Worm (Caenorhabditis elegans): ENCODE measurements around the gene fbxa-42.
A peak's percentile ranks its signal among the peaks of the same experiment; 100 is the strongest.
"Not testable (repeated sequence)": the region's sequence is repeated elsewhere in the genome, so short reads cannot be mapped to it uniquely, and the experiment has no call there.

fbxa-42 gene

ce11 chrIII:2261353-2261752 is at the start of gene fbxa-42:
fbxa-42 (minus strand) TSS chrIII:2261453.
- TF ChIP-seq dmd-6 (GFP tag; IDR thresholded peaks at IDR 0.05); T20F7.1 (GFP tag; optimal IDR thresholded peaks at IDR 0.05); unc-39 (tag; optimal IDR thresholded peaks at IDR 0.05): not testable (repeated sequence)

ce11 chrIII:2310996-2311395 is 49.7 kb upstream of the fbxa-42 start:
- TF ChIP-seq lin-38 (GFP tag; IDR thresholded peaks at IDR 0.05) (no peak), dmd-6 (GFP tag; IDR thresholded peaks at IDR 0.05) (no peak), F49E8.2 (tag; optimal IDR thresholded peaks at IDR 0.05; ENCODE audit: borderline replicate concordance) (no peak), nhr-11 (tag; optimal IDR thresholded peaks at IDR 0.05) (no peak), ceh-32 (tag; optimal IDR thresholded peaks at IDR 0.05; ENCODE audit: poor library complexity) (no peak), aly-2 (tag; optimal IDR thresholded peaks at IDR 0.05) (no peak), dve-1 (tag; optimal IDR thresholded peaks at IDR 0.05; ENCODE audit: insufficient read depth) (peak; percentile 28), Y75B8A.6 (GFP tag; IDR thresholded peaks at IDR 0.05) (no peak), lin-15B (tag; optimal IDR thresholded peaks at IDR 0.05) (no peak), gei-8 (GFP tag; optimal IDR thresholded peaks at IDR 0.05) (no peak), zfp-2 (tag; optimal IDR thresholded peaks at IDR 0.05) (no peak), lin-13 (GFP tag; optimal IDR thresholded peaks at IDR 0.05) (no peak), lsy-2 (tag; optimal IDR thresholded peaks at IDR 0.05) (no peak), skn-1 (tag; optimal IDR thresholded peaks at IDR 0.05) (no peak), daf-16 (GFP tag; optimal IDR thresholded peaks at IDR 0.05) (no peak), daf-16 (tag; optimal IDR thresholded peaks at IDR 0.05) (peak; percentile 69), Y5F2A.4 (GFP tag; optimal IDR thresholded peaks at IDR 0.05) (no peak), hif-1 (tag; optimal IDR thresholded peaks at IDR 0.05) (peak in 1 of 2 experiments; percentile 24), nhr-76 (tag; optimal IDR thresholded peaks at IDR 0.05) (no peak), ztf-7 (tag; optimal IDR thresholded peaks at IDR 0.05) (no peak), nhr-42 (GFP tag; IDR thresholded peaks at IDR 0.05) (no peak), attf-4 (tag; optimal IDR thresholded peaks at IDR 0.05) (no peak), unc-62 (GFP tag; optimal IDR thresholded peaks at IDR 0.05 in 1 of 2) (no peak), unc-62 (tag; optimal IDR thresholded peaks at IDR 0.05) (no peak)

DNA sequence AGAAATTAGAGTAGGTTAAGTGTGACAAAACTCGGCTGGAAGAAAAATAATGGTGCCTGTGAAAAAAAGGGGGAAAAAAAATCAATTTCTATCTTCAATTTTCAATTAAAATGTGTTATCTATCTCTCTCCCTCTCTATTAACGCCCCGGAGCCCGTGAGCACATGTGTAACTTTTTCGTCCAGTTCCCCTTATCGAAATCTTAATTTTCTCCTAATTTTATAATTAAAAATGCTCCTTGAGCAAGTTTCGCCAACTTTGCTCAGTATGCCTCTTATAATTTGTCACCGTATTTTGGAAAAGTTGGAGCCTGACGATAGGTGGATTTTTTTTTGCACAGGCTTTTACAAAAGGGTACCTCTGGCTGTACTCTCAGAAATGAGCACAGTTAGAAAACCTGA is 46.8 kb upstream of the fbxa-42 start, which contains the start of the genes fbxa-1 and Y54F10BM.20:
Gene fbxa-1, minus strand, starts transcription at position 101 of the 400 bp plus-strand sequence.
Gene Y54F10BM.20, plus strand, starts transcription at position 231 of the 400 bp plus-strand sequence.
- TF ChIP-seq hif-1 (tag; optimal IDR thresholded peaks at IDR 0.05) (no peak), F10B5.3 (tag; optimal IDR thresholded peaks at IDR 0.05) (no peak), hlh-30 (tag; optimal IDR thresholded peaks at IDR 0.05; ENCODE audit: insufficient read depth) (no peak), aly-2 (tag; optimal IDR thresholded peaks at IDR 0.05) (no peak), dmd-8 (GFP tag; IDR thresholded peaks at IDR 0.05) (no peak), mxl-2 (GFP tag; conservative IDR thresholded peaks at IDR 0.05) (no peak), nhr-77 (tag; optimal IDR thresholded peaks at IDR 0.05) (no peak)

DNA sequence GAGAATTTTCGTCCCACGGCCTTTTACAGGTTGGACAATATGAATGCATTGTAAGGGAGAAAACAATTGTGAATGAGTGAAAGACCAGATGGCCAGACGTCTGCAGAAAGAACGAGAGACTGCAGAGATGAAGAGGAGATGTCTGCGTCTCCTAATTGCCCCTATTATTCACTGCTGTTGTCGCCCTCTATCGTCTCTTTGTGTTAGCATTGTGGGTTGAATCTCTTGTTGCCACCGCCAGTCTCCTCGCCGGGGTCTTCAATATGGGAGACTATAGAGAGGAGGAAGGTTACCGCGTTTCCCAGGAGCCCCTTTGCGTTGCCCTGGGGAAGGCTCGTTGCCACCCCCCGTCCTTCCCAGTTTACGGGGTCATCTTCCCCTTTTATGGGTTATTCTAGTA is 43.6 kb upstream of the fbxa-42 start, which contains the start of gene Y54F10BM.9:
Gene Y54F10BM.9, minus strand, starts transcription at position 61 of the 400 bp plus-strand sequence.
- TF ChIP-seq mxl-3 (GFP tag; optimal IDR thresholded peaks at IDR 0.05), result peak; percentile 20
- no peak for TF ChIP-seq saeg-2 (GFP tag; IDR thresholded peaks at IDR 0.05)
- TF ChIP-seq rbr-2 (tag; optimal IDR thresholded peaks at IDR 0.05), result peak; percentile 4
- TF ChIP-seq ctbp-1 (GFP tag; IDR thresholded peaks at IDR 0.05), result no peak
- TF ChIP-seq set-16 (GFP tag; IDR thresholded peaks at IDR 0.05), result 0 out of 2 replicates have a peak, but pooled peaks have one; percentile 25
- no peak for TF ChIP-seq lin-1 (GFP tag; IDR thresholded peaks at IDR 0.05)
- 0 out of 2 replicates have a peak, but pooled peaks have one; percentile 11 for TF ChIP-seq dmd-6 (GFP tag; IDR thresholded peaks at IDR 0.05)
- TF ChIP-seq unc-62 (GFP tag; optimal IDR thresholded peaks at IDR 0.05 in 1 of 2), result peak in 1 of 2 experiments; percentile 52
- no peak for TF ChIP-seq unc-62 (tag; optimal IDR thresholded peaks at IDR 0.05)
- peak; percentile 29 for TF ChIP-seq dpl-1 (GFP tag; optimal IDR thresholded peaks at IDR 0.05)
- TF ChIP-seq nhr-76 (tag; optimal IDR thresholded peaks at IDR 0.05), result no peak
- peak in 1 of 2 experiments; percentile 25 for TF ChIP-seq lsy-2 (tag; optimal IDR thresholded peaks at IDR 0.05)
- peak; percentile 14; the same call in 1 of the 2 replicates for TF ChIP-seq hmg-1.1 (GFP tag; IDR thresholded peaks at IDR 0.05)
- TF ChIP-seq lin-38 (GFP tag; IDR thresholded peaks at IDR 0.05), result peak; percentile 21; the same call in 1 of the 2 replicates
- peak; percentile 35 for TF ChIP-seq mep-1 (tag; optimal IDR thresholded peaks at IDR 0.05)
- TF ChIP-seq hlh-11 (tag; optimal IDR thresholded peaks at IDR 0.05), result peak; percentile 54
- peak; percentile 55 for TF ChIP-seq duxl-1 (tag; optimal IDR thresholded peaks at IDR 0.05; ENCODE audit: poor library complexity)
- TF ChIP-seq mes-2 (tag; optimal IDR thresholded peaks at IDR 0.05; ENCODE audit: poor library complexity, severe bottlenecking), result peak; percentile 34
